Fruit fly (Drosophila melanogaster): Measurements from ENCODE around the gene hwt.

The hwt gene

DNA sequence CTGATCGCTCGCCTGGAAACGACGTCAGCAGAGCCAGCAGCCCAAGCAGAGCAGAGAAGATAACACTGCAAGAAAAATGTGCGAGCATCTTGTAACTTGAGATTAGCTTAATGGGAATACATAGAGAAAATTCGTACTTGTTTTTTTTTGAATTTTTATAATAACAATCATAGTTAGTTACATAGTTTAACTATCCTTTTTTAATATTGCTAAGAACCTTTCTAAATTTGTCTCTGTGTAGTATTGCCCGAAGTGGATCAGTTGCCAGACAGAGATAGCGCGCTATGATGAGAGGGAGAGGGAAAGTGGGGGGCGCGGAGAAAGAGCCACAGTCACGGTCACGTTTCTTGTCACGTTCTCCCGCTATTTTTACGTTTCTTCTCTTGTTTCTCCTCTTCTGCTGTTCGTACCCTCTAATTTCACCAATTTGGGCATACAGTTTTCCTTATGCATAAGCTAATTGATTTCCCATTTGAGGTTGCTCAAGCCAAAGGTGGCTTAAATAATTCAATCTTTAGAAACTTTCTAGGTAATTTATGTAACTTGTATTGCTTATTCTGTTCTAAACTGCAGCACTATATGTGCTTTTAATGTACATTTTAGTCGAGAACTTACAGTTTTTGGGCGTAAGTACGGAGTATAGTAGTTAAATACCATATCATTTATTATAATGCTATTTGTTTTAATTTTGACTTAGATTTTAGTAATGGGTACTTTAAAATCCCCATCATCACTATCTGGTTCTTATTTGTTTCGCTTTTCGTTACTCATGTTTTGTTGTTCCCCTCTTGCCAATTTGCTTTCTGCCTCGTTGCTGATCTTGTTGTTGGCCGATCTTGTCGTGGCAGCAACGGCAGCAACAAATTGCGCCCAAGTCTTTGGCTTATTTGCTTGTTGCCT lies 57.3 kb downstream of the hwt start:
- no peak for TF ChIP-seq Myc (optimal IDR thresholded peaks at IDR 0.05)
- TF ChIP-seq Sin3A (optimal IDR thresholded peaks at IDR 0.05) = no peak
- TF ChIP-seq insv (optimal IDR thresholded peaks at IDR 0.05) = no peak

DNA sequence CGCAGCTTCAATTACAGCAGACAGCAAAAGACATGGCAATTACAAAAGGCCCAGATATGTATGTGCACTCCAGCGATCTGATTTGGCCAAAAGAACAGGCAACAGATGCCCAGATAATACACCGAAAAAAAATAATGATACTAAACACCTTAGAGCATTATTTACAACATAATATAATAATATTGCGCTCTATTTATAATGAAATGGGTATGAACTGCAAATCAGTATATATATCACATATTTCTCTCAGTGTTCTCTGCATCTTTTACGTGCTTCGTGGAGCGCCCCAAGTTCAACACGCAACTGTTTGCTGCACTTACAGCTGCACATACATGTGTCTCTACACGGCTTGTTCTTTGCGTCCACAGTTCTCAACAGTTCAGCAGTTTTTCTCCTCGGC lies 60.7 kb downstream of the hwt start:
- no peak for TF ChIP-seq psq (optimal IDR thresholded peaks at IDR 0.05)
- no peak for TF ChIP-seq insv (optimal IDR thresholded peaks at IDR 0.05)
- TF ChIP-seq Myc (optimal IDR thresholded peaks at IDR 0.05) = no peak
- no peak for TF ChIP-seq Sin3A (optimal IDR thresholded peaks at IDR 0.05)
- no peak for TF ChIP-seq ttk (optimal IDR thresholded peaks at IDR 0.05)

DNA sequence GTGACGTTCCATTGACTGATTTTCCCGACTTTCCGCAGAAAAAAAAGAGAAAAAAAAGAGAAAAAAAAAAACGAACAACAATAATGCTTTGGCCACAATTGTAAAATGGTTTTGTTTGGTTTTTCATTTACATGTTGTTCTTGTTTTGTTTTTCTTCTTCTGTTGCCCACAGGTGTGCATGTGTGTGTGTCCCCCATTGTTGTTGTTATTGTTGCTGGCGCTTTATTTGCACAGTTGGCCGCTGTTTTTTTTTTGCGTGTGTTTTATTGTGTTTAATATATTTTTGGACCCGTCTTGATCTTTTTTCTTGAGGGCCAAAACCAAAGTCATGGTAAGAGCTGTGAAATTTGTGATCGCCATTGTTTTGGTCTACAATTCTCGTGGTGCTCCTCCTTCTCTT lies 70.2 kb downstream of the hwt start:
- TF ChIP-seq h (optimal IDR thresholded peaks at IDR 0.05) (no peak), ttk (optimal IDR thresholded peaks at IDR 0.05) (no peak), Sin3A (optimal IDR thresholded peaks at IDR 0.05) (no peak), Myc (optimal IDR thresholded peaks at IDR 0.05) (no peak), insv (optimal IDR thresholded peaks at IDR 0.05) (no peak), psq (optimal IDR thresholded peaks at IDR 0.05) (no peak)

DNA sequence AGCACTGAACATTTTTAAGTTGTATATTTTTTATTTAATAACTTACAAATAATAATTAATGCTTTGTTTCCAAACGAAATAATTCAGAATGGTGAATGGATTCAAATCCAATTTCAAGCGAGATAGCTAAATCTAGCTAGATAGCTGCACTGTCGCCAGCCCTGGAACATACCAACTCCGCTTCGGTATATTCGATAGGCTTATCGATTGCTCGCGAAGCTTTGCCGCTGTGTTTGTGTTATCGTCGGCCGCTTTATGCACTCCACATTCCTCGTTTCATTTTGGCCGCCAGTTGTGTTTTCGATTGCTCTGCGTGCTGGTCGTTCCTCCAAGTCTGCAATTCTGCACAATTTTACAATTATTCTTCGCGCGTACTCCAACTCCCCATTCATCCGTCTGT lies 71.3 kb downstream of the hwt start, which contains the start of gene mdu:
Gene mdu (plus strand): TSS at position 259 of the 400 bp plus-strand sequence.
- TF ChIP-seq insv (optimal IDR thresholded peaks at IDR 0.05) (no peak), psq (optimal IDR thresholded peaks at IDR 0.05) (no peak), Myc (optimal IDR thresholded peaks at IDR 0.05) (no peak), Sin3A (optimal IDR thresholded peaks at IDR 0.05) (no peak), ttk (optimal IDR thresholded peaks at IDR 0.05) (no peak), h (optimal IDR thresholded peaks at IDR 0.05) (no peak)

DNA sequence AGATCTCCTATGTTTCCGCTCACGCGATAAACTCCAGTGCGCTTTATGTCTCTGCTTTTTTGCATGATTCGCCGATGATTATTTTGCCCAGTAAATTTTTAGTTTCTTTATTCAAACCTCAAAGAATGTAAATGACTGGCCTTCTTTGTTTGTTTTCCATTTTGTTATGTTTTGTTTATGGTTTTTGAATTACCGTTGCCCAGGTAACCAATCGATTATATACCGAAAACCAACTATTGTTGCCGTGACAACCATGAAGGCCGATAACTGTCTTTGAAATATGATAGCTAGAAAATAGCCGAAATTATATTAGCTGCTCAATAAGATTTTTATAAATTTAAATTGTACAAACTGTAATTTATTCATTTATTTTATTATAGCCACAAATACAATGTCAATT lies 71.8 kb downstream of the hwt start, which contains the start of gene Mks1:
Gene Mks1 (minus strand): TSS at position 101 of the 400 bp plus-strand sequence.
- TF ChIP-seq insv (optimal IDR thresholded peaks at IDR 0.05) (no peak), Myc (optimal IDR thresholded peaks at IDR 0.05) (no peak), psq (optimal IDR thresholded peaks at IDR 0.05) (no peak), Sin3A (optimal IDR thresholded peaks at IDR 0.05) (no peak), h (optimal IDR thresholded peaks at IDR 0.05) (no peak), ttk (optimal IDR thresholded peaks at IDR 0.05) (no peak)

DNA sequence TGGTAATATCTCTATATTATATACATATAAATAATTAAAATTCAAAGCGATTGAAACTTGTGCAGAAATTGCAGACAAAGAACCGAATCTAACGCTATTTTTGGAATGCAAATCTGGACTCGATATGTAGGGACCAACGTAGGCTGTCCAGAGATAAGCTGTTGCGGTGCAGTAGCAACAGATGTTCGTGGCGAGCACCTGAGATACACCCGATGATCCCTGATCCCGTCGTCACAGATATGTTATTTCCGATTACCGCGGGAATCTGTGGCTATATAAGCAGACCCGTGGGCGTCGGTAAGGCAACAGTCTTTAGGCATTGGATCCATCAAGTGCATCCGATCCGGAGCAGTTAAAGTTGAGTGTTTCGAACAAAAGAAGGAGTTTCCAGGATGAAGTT lies 78.3 kb downstream of the hwt start, which contains the start of gene Lsp1alpha:
Gene Lsp1alpha (plus strand): TSS at position 301 of the 400 bp plus-strand sequence.
- TF ChIP-seq h (optimal IDR thresholded peaks at IDR 0.05) (no peak), ttk (optimal IDR thresholded peaks at IDR 0.05) (no peak), Sin3A (optimal IDR thresholded peaks at IDR 0.05) (no peak), Myc (optimal IDR thresholded peaks at IDR 0.05) (no peak), insv (optimal IDR thresholded peaks at IDR 0.05) (no peak)

DNA sequence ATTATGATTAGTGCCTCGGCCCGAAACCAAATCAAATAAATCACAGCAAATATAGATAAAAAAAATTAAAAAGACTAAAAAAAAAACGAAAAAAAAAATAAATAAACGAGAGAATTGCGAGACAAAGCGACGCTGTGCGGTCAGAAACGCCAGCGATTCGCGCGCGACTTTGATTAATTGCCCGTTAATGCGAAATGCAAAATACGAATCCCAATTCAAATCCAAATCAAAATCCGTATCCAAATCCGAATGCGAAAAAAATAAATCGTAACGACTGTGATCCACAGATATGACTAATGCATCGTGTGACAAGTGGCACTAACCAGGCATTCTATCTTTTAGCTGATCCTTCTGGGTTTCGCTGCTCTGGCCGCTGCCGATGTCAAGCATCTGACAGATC lies 80.8 kb downstream of the hwt start:
- TF ChIP-seq h (optimal IDR thresholded peaks at IDR 0.05) = no peak
- no peak for TF ChIP-seq psq (optimal IDR thresholded peaks at IDR 0.05)
- no peak for TF ChIP-seq insv (optimal IDR thresholded peaks at IDR 0.05)
- no peak for TF ChIP-seq ttk (optimal IDR thresholded peaks at IDR 0.05)
- TF ChIP-seq Sin3A (optimal IDR thresholded peaks at IDR 0.05) = no peak
- no peak for TF ChIP-seq Myc (optimal IDR thresholded peaks at IDR 0.05)

DNA sequence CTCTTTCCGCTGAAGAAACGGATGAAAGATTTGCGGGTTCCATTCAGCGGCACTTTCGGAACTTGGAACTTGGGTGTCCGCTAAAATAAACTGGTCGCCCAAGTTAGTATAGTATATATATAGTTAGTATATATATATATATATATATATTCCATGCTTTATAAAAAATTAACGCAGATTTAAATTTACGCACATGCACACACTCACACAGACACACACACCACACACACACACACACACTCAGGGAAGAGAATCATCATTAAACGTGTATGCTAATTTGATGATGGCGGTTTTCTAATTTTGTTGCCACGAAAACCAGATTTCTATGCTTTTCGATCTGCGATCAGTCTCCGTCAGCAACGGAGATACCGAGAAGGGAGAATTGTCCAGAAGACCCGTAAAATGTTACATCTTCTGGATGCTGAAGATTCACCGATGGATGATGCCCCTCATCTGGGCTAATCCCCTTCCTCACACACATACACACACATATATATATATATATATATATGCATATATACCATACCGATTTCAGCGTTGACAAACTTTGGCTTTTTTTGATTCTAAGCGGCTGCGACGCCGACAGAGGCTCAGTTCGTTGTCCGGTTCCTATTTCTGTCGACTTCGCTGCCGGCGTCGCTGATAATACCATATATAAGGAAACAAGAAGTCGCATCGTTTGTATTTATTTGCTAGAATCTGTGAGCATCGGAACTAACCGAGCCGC lies 81.8 kb downstream of the hwt start, which contains the start of gene Cpr11A:
Gene Cpr11A (plus strand): TSS at position 677 of the 727 bp plus-strand sequence.
- TF ChIP-seq Sin3A (optimal IDR thresholded peaks at IDR 0.05) (no peak), h (optimal IDR thresholded peaks at IDR 0.05) (no peak), psq (optimal IDR thresholded peaks at IDR 0.05) (no peak), Myc (optimal IDR thresholded peaks at IDR 0.05) (no peak), insv (optimal IDR thresholded peaks at IDR 0.05) (no peak), ttk (optimal IDR thresholded peaks at IDR 0.05) (no peak)

DNA sequence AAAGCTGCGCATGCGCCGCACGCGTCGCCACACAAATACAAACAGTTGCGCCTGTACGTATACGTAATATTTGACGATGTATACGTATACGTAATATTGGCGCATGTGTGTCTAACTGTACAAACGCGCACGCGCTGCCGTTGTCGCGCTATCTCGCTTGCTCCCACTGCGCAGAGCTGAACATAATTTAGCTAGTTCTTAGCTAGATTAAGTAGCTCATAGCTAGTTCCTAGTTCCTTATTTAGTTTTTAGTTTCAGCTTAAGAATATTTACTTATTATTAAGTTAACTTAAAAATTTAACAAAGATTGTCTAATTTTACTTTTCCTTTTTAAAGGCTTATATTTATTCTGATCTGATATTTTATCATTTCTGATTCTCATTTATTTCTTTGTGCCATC lies 88.0 kb downstream of the hwt start:
- no peak for TF ChIP-seq ttk (optimal IDR thresholded peaks at IDR 0.05)
- TF ChIP-seq psq (optimal IDR thresholded peaks at IDR 0.05) = no peak
- TF ChIP-seq h (optimal IDR thresholded peaks at IDR 0.05) = no peak
- no peak for TF ChIP-seq Myc (optimal IDR thresholded peaks at IDR 0.05)
- TF ChIP-seq Sin3A (optimal IDR thresholded peaks at IDR 0.05) = no peak

DNA sequence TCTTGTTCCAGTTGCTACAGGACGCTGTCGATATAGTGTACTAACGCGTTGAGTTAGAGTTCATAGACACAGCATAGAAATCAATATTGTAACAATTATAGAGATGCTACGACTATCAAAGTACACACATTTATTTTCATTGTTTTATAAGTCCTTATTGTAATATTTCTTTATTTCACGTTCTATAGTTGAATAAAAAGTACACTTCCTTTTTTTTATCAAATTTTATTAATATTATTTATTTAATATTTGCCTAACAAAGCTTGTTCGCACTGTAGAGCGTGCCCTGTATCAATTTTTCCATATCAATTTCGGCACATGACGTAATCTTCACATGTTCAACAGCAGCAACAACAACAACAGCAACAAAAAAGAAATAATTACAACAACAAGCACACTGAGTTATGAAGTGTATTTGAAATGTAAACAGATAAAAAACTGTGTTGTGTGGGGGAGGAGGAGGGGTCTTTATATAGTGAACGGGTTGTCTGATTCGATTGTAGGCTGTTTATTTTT lies 94.2 kb downstream of the hwt start:
- TF ChIP-seq ttk (optimal IDR thresholded peaks at IDR 0.05) (no peak), psq (optimal IDR thresholded peaks at IDR 0.05) (no peak), Myc (optimal IDR thresholded peaks at IDR 0.05) (no peak), insv (optimal IDR thresholded peaks at IDR 0.05) (no peak), h (optimal IDR thresholded peaks at IDR 0.05) (no peak), Sin3A (optimal IDR thresholded peaks at IDR 0.05) (no peak)

DNA sequence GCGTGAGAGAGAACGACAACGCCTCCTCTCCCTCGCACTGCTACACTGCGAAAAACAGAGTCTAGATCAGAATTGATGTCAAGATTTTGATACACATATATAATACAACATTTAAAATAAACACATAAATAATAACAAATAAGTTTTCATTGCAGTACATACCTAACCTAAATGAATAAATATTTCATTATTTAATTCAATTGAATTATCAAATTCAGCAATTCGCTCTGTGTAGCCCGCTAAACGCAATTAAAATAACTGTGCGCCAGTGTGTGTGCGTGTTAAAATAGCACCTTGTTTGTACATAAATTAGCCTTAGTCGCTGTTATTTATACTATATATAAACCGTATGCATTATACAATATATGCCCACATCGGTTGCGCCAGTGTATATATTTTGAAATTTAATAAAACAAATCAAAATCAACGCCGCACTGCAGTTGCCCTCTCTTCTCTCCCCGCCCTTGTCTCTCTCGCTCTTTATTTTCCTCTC lies 96.0 kb downstream of the hwt start:
- TF ChIP-seq psq (optimal IDR thresholded peaks at IDR 0.05) = no peak
- no peak for TF ChIP-seq Sin3A (optimal IDR thresholded peaks at IDR 0.05)
- TF ChIP-seq h (optimal IDR thresholded peaks at IDR 0.05) = no peak
- no peak for TF ChIP-seq Myc (optimal IDR thresholded peaks at IDR 0.05)
- no peak for TF ChIP-seq ttk (optimal IDR thresholded peaks at IDR 0.05)
- TF ChIP-seq insv (optimal IDR thresholded peaks at IDR 0.05) = no peak

DNA sequence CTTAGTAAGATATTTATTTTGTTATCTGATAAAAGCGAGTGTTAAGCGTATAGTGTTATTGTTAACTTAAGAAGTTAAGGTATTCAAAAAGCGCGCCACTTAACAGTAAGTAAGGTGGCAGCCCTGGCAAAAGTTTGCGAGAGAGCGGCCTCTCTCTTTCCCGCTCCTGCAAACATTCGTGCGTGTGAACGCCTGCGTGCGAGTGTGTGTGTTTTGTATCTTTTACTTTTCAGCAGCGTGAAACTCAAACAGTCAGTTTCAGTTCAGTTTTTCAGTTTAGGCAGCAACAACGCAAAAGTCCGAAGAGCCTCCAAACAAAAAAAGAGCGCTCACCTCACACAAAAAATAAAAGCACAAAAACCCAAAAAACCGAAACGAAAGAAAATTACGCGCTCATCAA lies 96.8 kb downstream of the hwt start:
- TF ChIP-seq Myc (optimal IDR thresholded peaks at IDR 0.05) (no peak), Sin3A (optimal IDR thresholded peaks at IDR 0.05) (no peak), h (optimal IDR thresholded peaks at IDR 0.05) (no peak), ttk (optimal IDR thresholded peaks at IDR 0.05) (no peak), insv (optimal IDR thresholded peaks at IDR 0.05) (no peak), psq (optimal IDR thresholded peaks at IDR 0.05) (no peak)
